Fruit fly (Drosophila melanogaster) whole organism, wandering third instar larva: Measurements from ENCODE around the gene Cpr67Fb.
A peak's percentile ranks its signal among the peaks of the same experiment; 100 is the strongest.

Experiments used
- Abd-B ChIP-seq: fragments of >200 bp; optimal IDR thresholded peaks from 2 replicates; lab custom pipeline; 2017; ENCODE audit warnings: missing biosample characterization, missing genetic modification characterization
- Hr78 ChIP-seq: fragments of >200 bp; optimal IDR thresholded peaks from 2 replicates; lab custom pipeline; 2017; ENCODE audit warnings: missing biosample characterization, missing genetic modification characterization
- Hr83 ChIP-seq: fragments of 200-300 bp; sonication (Bioruptor generic); optimal IDR thresholded peaks from 2 replicates; lab custom pipeline; 2016; ENCODE audit warnings: missing biosample characterization, mild to moderate bottlenecking, missing genetic modification characterization, moderate library complexity; ENCODE audit not compliant: poor library complexity, severe bottlenecking
- Myc ChIP-seq: fragments of >200 bp; optimal IDR thresholded peaks from 2 replicates; lab custom pipeline; 2017
- OdsH ChIP-seq: fragments of 200-800 bp; sonication (Bioruptor generic); optimal IDR thresholded peaks from 2 replicates; lab custom pipeline; 2016; ENCODE audit warnings: missing biosample characterization, mild to moderate bottlenecking, missing genetic modification characterization
- Rel ChIP-seq, 2 experiments: fragments of 200-800 bp; sonication (Bioruptor generic) in 1 of 2; optimal IDR thresholded peaks; 2 replicates in 1 of 2; 3 replicates in 1 of 2; lab custom pipeline; 2016 to 2019; ENCODE audit warnings: mild to moderate bottlenecking in 2 of 2, missing biosample characterization in 2 of 2, missing genetic modification characterization in 2 of 2, moderate library complexity in 1 of 2
- Sp1 ChIP-seq: fragments of 200-800 bp; sonication (Bioruptor generic); optimal IDR thresholded peaks from 3 replicates; lab custom pipeline; 2019; ENCODE audit warnings: missing biosample characterization, mild to moderate bottlenecking, missing genetic modification characterization, moderate library complexity
- Vsx2 ChIP-seq: fragments of 200-300, 225-300 bp; sonication (Bioruptor generic); optimal IDR thresholded peaks from 2 replicates; lab custom pipeline; 2018; ENCODE audit warnings: missing biosample characterization, missing genetic modification characterization; ENCODE audit not compliant: partially characterized antibody
- jim ChIP-seq: fragments of 175-275, 200-325 bp; sonication (Bioruptor generic); optimal IDR thresholded peaks from 2 replicates; lab custom pipeline; 2016; ENCODE audit warnings: missing biosample characterization, mild to moderate bottlenecking, missing genetic modification characterization
- lola ChIP-seq: fragments of >200 bp; optimal IDR thresholded peaks from 2 replicates; lab custom pipeline; 2017; ENCODE audit warnings: missing biosample characterization, missing genetic modification characterization
- pan ChIP-seq: fragments of >200 bp; optimal IDR thresholded peaks from 2 replicates; lab custom pipeline; 2017
- sv ChIP-seq: fragments of 200-800 bp; sonication (Bioruptor generic); optimal IDR thresholded peaks from 3 replicates; lab custom pipeline; 2016; ENCODE audit warnings: missing biosample characterization, missing genetic modification characterization
- usp ChIP-seq: fragments of >200 bp; optimal IDR thresholded peaks from 2 replicates; lab custom pipeline; 2017; ENCODE audit warnings: missing biosample characterization, missing genetic modification characterization

- TF ChIP-seq Myc (lab: Kevin White, UChicago), result no peak
- peak; percentile 93 for TF ChIP-seq Sp1 (GFP tag; lab: Kevin White, UChicago)
- TF ChIP-seq sv (GFP tag; lab: Kevin White, UChicago), result no peak
- TF ChIP-seq jim, result no peak
- TF ChIP-seq lola (GFP tag; lab: Kevin White, UChicago), result no peak
- TF ChIP-seq Vsx2 (GFP tag; lab: Kevin White, UChicago), result no peak
- TF ChIP-seq pan (lab: Kevin White, UChicago), result no peak
- no peak for TF ChIP-seq Rel (GFP tag; optimal IDR thresholded peaks at IDR 0.05; lab: Kevin White, UChicago)
- no peak for TF ChIP-seq Rel (tag; optimal IDR thresholded peaks at IDR 0.05; lab: Kevin White, UChicago)
- TF ChIP-seq Hr83 (GFP tag; lab: Kevin White, UChicago), result no peak
- TF ChIP-seq Abd-B, result no peak
- peak; percentile 77 for TF ChIP-seq OdsH
- TF ChIP-seq usp (GFP tag; lab: Kevin White, UChicago), result no peak
- TF ChIP-seq Hr78 (GFP tag; lab: Kevin White, UChicago), result no peak
Observed at dm6 chr3L:10854801-10855418, 39.1 kb upstream of the Cpr67Fb start.
